Fruit fly (Drosophila melanogaster) whole organism, embryonic: ENCODE measurements around the gene CG11790.

Experiments used
- Asciz ChIP-seq: fragments of 200-800 bp; sonication (Bioruptor generic); optimal IDR thresholded peaks from 2 replicates; lab custom pipeline; 2017; ENCODE audit warnings: missing biosample characterization, mild to moderate bottlenecking, missing genetic modification characterization, missing genetic modification reagents
- Atf3 ChIP-seq: fragments of 200-800 bp; sonication (Bioruptor generic); optimal IDR thresholded peaks from 3 replicates; lab custom pipeline; 2016; ENCODE audit warnings: missing biosample characterization, missing genetic modification characterization
- Blimp-1 ChIP-seq: fragments of 200-800 bp; sonication (Bioruptor generic); optimal IDR thresholded peaks from 3 replicates; lab custom pipeline; 2018; ENCODE audit warnings: missing biosample characterization, missing genetic modification characterization, mild to moderate bottlenecking, moderate library complexity, missing genetic modification reagents
- CG10267 ChIP-seq: fragments of 200-800 bp; sonication (Bioruptor generic); optimal IDR thresholded peaks from 2 replicates; lab custom pipeline; 2018; ENCODE audit warnings: missing biosample characterization, mild to moderate bottlenecking, missing genetic modification characterization, moderate library complexity
- CG11695 ChIP-seq: fragments of 200-800 bp; sonication (Bioruptor generic); IDR thresholded peaks from 3 replicates; pipeline ENCODE4 v1.3.6; 2022; ENCODE audit warnings: missing biosample characterization, missing genetic modification characterization
- CG12219 ChIP-seq: fragments of 200-800 bp; sonication (Bioruptor generic); optimal IDR thresholded peaks from 3 replicates; lab custom pipeline; 2018; ENCODE audit warnings: missing biosample characterization, mild to moderate bottlenecking, missing genetic modification characterization
- CG12236 ChIP-seq: fragments of 200-800 bp; sonication (Bioruptor generic); optimal IDR thresholded peaks from 2 replicates; lab custom pipeline; 2016; ENCODE audit warnings: missing biosample characterization, missing genetic modification characterization
- CG1529 ChIP-seq: fragments of 200-800 bp; sonication (Bioruptor generic); optimal IDR thresholded peaks from 3 replicates; lab custom pipeline; 2018; ENCODE audit warnings: missing biosample characterization, missing genetic modification characterization
- CG16863 ChIP-seq: fragments of 200-800 bp; sonication (Bioruptor generic); optimal IDR thresholded peaks from 3 replicates; lab custom pipeline; 2016; ENCODE audit warnings: missing biosample characterization, missing genetic modification characterization
- CG2875 ChIP-seq: fragments of 200-800 bp; sonication (Bioruptor generic); optimal IDR thresholded peaks from 2 replicates; lab custom pipeline; 2017; ENCODE audit warnings: missing biosample characterization, mild to moderate bottlenecking, missing genetic modification characterization, missing genetic modification reagents
- CG30403 ChIP-seq: fragments of 200-800 bp; sonication (Bioruptor generic); optimal IDR thresholded peaks from 3 replicates; lab custom pipeline; 2016; ENCODE audit warnings: missing biosample characterization, missing genetic modification characterization
- CG32772 ChIP-seq: fragments of 200-800 bp; sonication (Bioruptor generic); IDR thresholded peaks from 2 replicates; pipeline ENCODE4 v1.3.6; 2022; ENCODE audit warnings: missing biosample characterization, missing genetic modification characterization
- CG34224 ChIP-seq: fragments of 200-800 bp; sonication (Bioruptor generic); IDR thresholded peaks from 3 replicates; pipeline ENCODE4 v1.3.6; 2022; ENCODE audit warnings: missing biosample characterization, missing genetic modification characterization; ENCODE audit not compliant: partially characterized antibody
- CG3726 ChIP-seq: fragments of 200-800 bp; sonication (Bioruptor generic); IDR thresholded peaks from 3 replicates; pipeline ENCODE4, ENCODE4 v1.3.6; 2022; ENCODE audit warnings: missing biosample characterization, missing genetic modification characterization
- CG4820 ChIP-seq: fragments of 200-800 bp; sonication (Bioruptor generic); optimal IDR thresholded peaks from 3 replicates; lab custom pipeline; 2016; ENCODE audit warnings: missing biosample characterization, missing genetic modification characterization
- CG6272 ChIP-seq: fragments of 200-800 bp; sonication (Bioruptor generic); IDR thresholded peaks from 2 replicates; pipeline ENCODE4 v1.3.6; 2022; ENCODE audit warnings: missing biosample characterization, missing genetic modification characterization
- CG7372 ChIP-seq: fragments of 200-800 bp; sonication (Bioruptor generic); IDR thresholded peaks from 2 replicates; pipeline ENCODE4 v1.3.6; 2022; ENCODE audit warnings: missing biosample characterization, missing genetic modification characterization
- CG8388 ChIP-seq: fragments of 200-800 bp; sonication (Bioruptor generic); optimal IDR thresholded peaks from 2 replicates; lab custom pipeline; 2019; ENCODE audit warnings: missing biosample characterization, mild to moderate bottlenecking, missing genetic modification characterization, moderate library complexity
- Hr51 ChIP-seq, 2 experiments: fragments of 200-800 bp; sonication (Bioruptor generic); optimal IDR thresholded peaks; 2 replicates in 1 of 2; 3 replicates in 1 of 2; lab custom pipeline; 2016 to 2018; ENCODE audit warnings: missing biosample characterization in 2 of 2, missing genetic modification characterization in 2 of 2, mild to moderate bottlenecking in 1 of 2, moderate library complexity in 1 of 2
- Kr ChIP-seq: fragments of 200-800 bp; sonication (Bioruptor generic); optimal IDR thresholded peaks from 2 replicates; lab custom pipeline; 2017; ENCODE audit warnings: missing biosample characterization, mild to moderate bottlenecking, missing genetic modification characterization
- Ssrp ChIP-seq: fragments of 200-800 bp; sonication (Bioruptor generic); optimal IDR thresholded peaks from 2 replicates; lab custom pipeline; 2018; ENCODE audit warnings: missing biosample characterization, mild to moderate bottlenecking, missing genetic modification characterization, moderate library complexity
- TFAM ChIP-seq: fragments of 200-800 bp; sonication (Bioruptor generic); optimal IDR thresholded peaks from 2 replicates; lab custom pipeline; 2017; ENCODE audit warnings: missing biosample characterization, missing genetic modification characterization, inconsistent platforms
- Trl ChIP-seq, 3 experiments: fragments of >200 bp in 2 of 3; fragments of 200-800 bp in 1 of 3; sonication (Bioruptor generic) in 1 of 3; optimal IDR thresholded peaks; 2 replicates in 1 of 3; 3 replicates in 2 of 3; lab custom pipeline; 2016 to 2017; ENCODE audit warnings: missing biosample characterization in 1 of 3, missing genetic modification characterization in 1 of 3
- ab ChIP-seq: fragments of 200-800 bp; sonication (Bioruptor generic); optimal IDR thresholded peaks from 2 replicates; lab custom pipeline; 2016; ENCODE audit warnings: missing biosample characterization, missing genetic modification characterization
- az2 ChIP-seq: fragments of 200-800 bp; sonication (Bioruptor generic); optimal IDR thresholded peaks from 3 replicates; lab custom pipeline; 2016; ENCODE audit warnings: missing biosample characterization, missing genetic modification characterization
- bigmax ChIP-seq: fragments of 200-800 bp; sonication (Bioruptor generic); optimal IDR thresholded peaks from 2 replicates; lab custom pipeline; 2018; ENCODE audit warnings: missing biosample characterization, mild to moderate bottlenecking, missing genetic modification characterization
- chn ChIP-seq: fragments of 200-800 bp; sonication (Bioruptor generic); optimal IDR thresholded peaks from 2 replicates; lab custom pipeline; 2016; ENCODE audit warnings: missing biosample characterization, missing genetic modification characterization
- croc ChIP-seq: fragments of 200-800 bp; sonication (Bioruptor generic); conservative IDR thresholded peaks from 3 replicates; pipeline ENCODE4 v1.3.6; 2022; ENCODE audit warnings: missing biosample characterization, missing genetic modification characterization
- dpn ChIP-seq, 2 experiments: fragments of 200-800 bp; sonication (Bioruptor generic); optimal IDR thresholded peaks; 3 replicates each; lab custom pipeline; 2016; ENCODE audit warnings: missing biosample characterization in 2 of 2, missing genetic modification characterization in 2 of 2
- dysf ChIP-seq: fragments of 200-800 bp; sonication (Bioruptor generic); IDR thresholded peaks from 3 replicates; pipeline ENCODE4 v1.3.6; 2022; ENCODE audit warnings: missing biosample characterization, missing genetic modification characterization
- grn ChIP-seq: fragments of 200-800 bp; sonication (Bioruptor generic); optimal IDR thresholded peaks from 3 replicates; lab custom pipeline; 2017; ENCODE audit warnings: missing biosample characterization, missing genetic modification characterization
- kah ChIP-seq: fragments of 200-800 bp; sonication (Bioruptor generic); optimal IDR thresholded peaks from 2 replicates; lab custom pipeline; 2018; ENCODE audit warnings: missing biosample characterization, mild to moderate bottlenecking, missing genetic modification characterization
- knrl ChIP-seq: fragments of 200-800 bp; sonication (Bioruptor generic); IDR thresholded peaks from 3 replicates; pipeline ENCODE4 v1.3.6; 2022; ENCODE audit warnings: missing biosample characterization, missing genetic modification characterization; ENCODE audit not compliant: partially characterized antibody
- nerfin-1 ChIP-seq: fragments of 200-800 bp; sonication (Bioruptor generic); optimal IDR thresholded peaks from 3 replicates; lab custom pipeline; 2019; ENCODE audit warnings: missing biosample characterization, mild to moderate bottlenecking, missing genetic modification characterization, moderate library complexity
- pfk ChIP-seq: fragments of 200-800 bp; sonication (Bioruptor generic); optimal IDR thresholded peaks from 2 replicates; lab custom pipeline; 2018; ENCODE audit warnings: missing biosample characterization, mild to moderate bottlenecking, missing genetic modification characterization, moderate library complexity
- scrt ChIP-seq: fragments of 200-800 bp; sonication (Bioruptor generic); optimal IDR thresholded peaks from 2 replicates; lab custom pipeline; 2018; ENCODE audit warnings: missing biosample characterization, mild to moderate bottlenecking, missing genetic modification characterization, moderate library complexity
- sens ChIP-seq: fragments of 200-800 bp; sonication (Bioruptor generic); peaks from one replicate; lab custom pipeline; 2016; ENCODE audit warnings: missing biosample characterization, missing genetic modification characterization
- slp2 ChIP-seq: fragments of 200-800 bp; sonication (Bioruptor generic); optimal IDR thresholded peaks from 2 replicates; lab custom pipeline; 2016; ENCODE audit warnings: missing biosample characterization, missing genetic modification characterization
- so ChIP-seq: fragments of 200-800 bp; sonication (Bioruptor generic); IDR thresholded peaks from 3 replicates; pipeline ENCODE4 v1.3.6; 2022; ENCODE audit warnings: missing biosample characterization, missing genetic modification characterization
- sqz ChIP-seq: fragments of 200-800 bp; sonication (Bioruptor generic); optimal IDR thresholded peaks from 3 replicates; lab custom pipeline; 2018; ENCODE audit warnings: missing biosample characterization, mild to moderate bottlenecking, missing genetic modification characterization
- ssp ChIP-seq: fragments of 200-800 bp; sonication (Bioruptor generic); IDR thresholded peaks from 2 replicates; pipeline ENCODE4 v1.3.6; 2022; ENCODE audit warnings: missing biosample characterization, missing genetic modification characterization
- tgo ChIP-seq: fragments of 200-800 bp; sonication (Bioruptor generic); IDR thresholded peaks from 3 replicates; pipeline ENCODE4 v1.3.6; 2022; ENCODE audit warnings: missing biosample characterization, missing genetic modification characterization
- toy ChIP-seq: fragments of 200-800 bp; sonication (Bioruptor generic); IDR thresholded peaks from 2 replicates; pipeline ENCODE4 v1.3.6; 2022; ENCODE audit warnings: missing biosample characterization, missing genetic modification characterization
- tx ChIP-seq: fragments of 200-800 bp; sonication (Bioruptor generic); optimal IDR thresholded peaks from 2 replicates; lab custom pipeline; 2016; ENCODE audit warnings: missing biosample characterization, missing genetic modification characterization
- unpg ChIP-seq: fragments of 200-800 bp; sonication (Bioruptor generic); optimal IDR thresholded peaks from 3 replicates; lab custom pipeline; 2018; ENCODE audit warnings: missing biosample characterization, mild to moderate bottlenecking, missing genetic modification characterization, moderate library complexity

CG11790 gene

dm6 chr3R:25024895-25025557 lies 22.5 kb upstream of the CG11790 start, which contains the start of the genes EMC6 and Hr96 (continued):
- TF ChIP-seq pfk (GFP tag; lab: Kevin White, UChicago): peak; percentile 29
- TF ChIP-seq CG4820 (GFP tag; lab: Kevin White, UChicago): peak; percentile 91
- TF ChIP-seq CG8388 (GFP tag; lab: Kevin White, UChicago): peak; percentile 87
- peak; percentile 91 for TF ChIP-seq CG7372 (GFP tag; lab: Robert Waterston, UW)
- TF ChIP-seq CG2875 (GFP tag; lab: Kevin White, UChicago): peak; percentile 81
- TF ChIP-seq chn (GFP tag; lab: Kevin White, UChicago): peak; percentile 96

DNA sequence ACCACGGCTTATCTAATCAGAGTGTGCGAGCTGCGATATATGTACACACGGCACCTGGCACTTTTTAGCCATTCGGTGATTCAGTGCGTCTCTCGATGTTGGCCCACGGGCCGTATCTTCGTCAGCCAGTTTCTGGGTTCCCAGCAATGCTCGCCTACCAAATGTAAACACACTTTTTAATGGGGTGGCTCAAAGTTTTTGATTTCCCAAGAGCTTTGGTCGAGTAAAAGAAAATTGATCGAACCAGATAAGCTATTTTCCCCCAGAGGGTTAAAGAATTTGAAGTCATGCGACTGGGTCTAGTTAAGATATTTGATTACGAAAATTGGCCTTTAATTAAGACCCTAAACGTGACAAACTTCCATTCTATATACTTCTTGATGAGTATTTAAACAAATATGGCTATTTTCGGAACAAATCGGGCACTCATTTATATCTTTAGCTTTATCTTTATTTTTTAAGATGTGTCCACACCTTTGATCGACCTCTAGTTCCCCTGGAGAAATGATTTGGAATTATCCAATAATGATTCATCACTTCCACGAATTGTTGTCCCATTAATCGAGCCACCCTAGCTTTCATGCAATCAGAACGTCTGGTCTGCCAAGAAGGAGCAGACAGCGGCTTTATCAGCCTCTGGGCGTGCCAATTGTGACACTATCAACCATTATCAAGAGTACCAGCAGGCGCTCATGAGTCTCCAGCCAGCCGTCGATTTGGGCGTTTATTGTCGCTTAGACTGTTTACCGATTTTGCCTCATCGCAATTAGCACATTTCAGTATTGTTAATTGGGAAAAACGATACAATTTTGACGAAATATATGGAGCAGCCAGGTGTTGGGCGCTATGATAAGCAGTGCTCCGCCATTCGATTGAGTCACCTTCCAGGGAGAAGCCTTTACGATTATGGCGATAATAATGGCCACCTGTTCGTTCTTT lies 20.0 kb upstream of the CG11790 start:
- TF ChIP-seq CG12219 (GFP tag; lab: Kevin White, UChicago) (no peak), CG34224 (GFP tag; lab: Robert Waterston, UW) (no peak), chn (GFP tag; lab: Kevin White, UChicago) (no peak), ssp (GFP tag; lab: Robert Waterston, UW) (no peak), CG6272 (GFP tag; lab: Robert Waterston, UW) (no peak), CG1529 (no peak), CG3726 (GFP tag; lab: Robert Waterston, UW) (no peak), grn (GFP tag; lab: Kevin White, UChicago) (peak; percentile 63), Atf3 (GFP tag; lab: Kevin White, UChicago) (no peak), CG11695 (GFP tag; lab: Robert Waterston, UW) (no peak), tgo (GFP tag; lab: Robert Waterston, UW) (no peak), dpn (GFP tag; optimal IDR thresholded peaks at IDR 0.05; lab: Kevin White, UChicago) (peak in 1 of 2 experiments; percentile 45), knrl (GFP tag; lab: Robert Waterston, UW) (no peak), scrt (GFP tag; lab: Kevin White, UChicago) (no peak), bigmax (GFP tag; lab: Kevin White, UChicago) (no peak), so (no peak), croc (no peak), Kr (GFP tag; lab: Kevin White, UChicago) (no peak), Blimp-1 (GFP tag; lab: Kevin White, UChicago) (no peak), CG30403 (peak; percentile 51), slp2 (no peak), sqz (GFP tag; lab: Kevin White, UChicago) (no peak), Ssrp (tag; lab: Kevin White, UChicago) (no peak), sens (peak; percentile 46), CG12236 (no peak), TFAM (GFP tag; lab: Kevin White, UChicago) (no peak), toy (GFP tag; lab: Robert Waterston, UW) (no peak), kah (no peak), CG10267 (no peak), ab (no peak), Trl (optimal IDR thresholded peaks at IDR 0.05; lab: Kevin White, UChicago) (no peak), Trl (GFP tag; optimal IDR thresholded peaks at IDR 0.05; lab: Kevin White, UChicago) (no peak), unpg (GFP tag; lab: Kevin White, UChicago) (no peak), Asciz (GFP tag; lab: Kevin White, UChicago) (peak; percentile 13), CG16863 (GFP tag; lab: Kevin White, UChicago) (no peak), nerfin-1 (tag; lab: Kevin White, UChicago) (peak; percentile 11), CG32772 (GFP tag; lab: Robert Waterston, UW) (no peak), tx (GFP tag; lab: Kevin White, UChicago) (no peak), dysf (GFP tag; lab: Robert Waterston, UW) (peak; percentile 52; the same call in 2 of the 3 replicates), Hr51 (GFP tag; optimal IDR thresholded peaks at IDR 0.05; lab: Kevin White, UChicago) (no peak), az2 (GFP tag; lab: Kevin White, UChicago) (peak; percentile 2)
